Worm (Caenorhabditis elegans): ENCODE data around the gene sftb-6.

Gene sftb-6

DNA sequence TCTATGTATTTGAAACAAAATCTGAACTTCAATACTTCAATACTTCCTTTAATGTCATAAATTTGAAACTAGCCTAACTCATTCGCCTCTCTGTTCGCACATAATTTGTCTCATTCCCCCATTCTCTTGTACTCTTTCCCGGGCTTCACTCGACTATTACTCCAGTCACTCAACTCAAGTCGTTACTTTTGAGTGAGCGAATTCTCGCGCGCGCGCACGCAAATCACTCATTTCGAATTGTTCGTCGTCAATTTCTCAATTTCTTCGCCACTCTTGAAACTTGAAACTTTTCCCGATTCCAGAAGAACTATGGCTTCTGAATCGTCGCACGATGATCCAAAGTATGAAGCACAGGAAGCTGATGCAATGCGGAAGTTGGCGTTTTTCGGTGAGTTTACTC lies 6.0 kb downstream of the sftb-6 start, which contains the start of gene col-68:
Gene col-68, plus strand, starts transcription at position 301 of the 400 bp plus-strand sequence.
- TF ChIP-seq pqm-1 (tag; optimal IDR thresholded peaks at IDR 0.05) (no peak), hpl-2 (GFP tag; optimal IDR thresholded peaks at IDR 0.05) (no peak), tlp-1 (tag; optimal IDR thresholded peaks at IDR 0.05) (no peak), mab-9 (GFP tag; IDR thresholded peaks at IDR 0.05) (no peak), ceh-88 (GFP tag; IDR thresholded peaks at IDR 0.05) (no peak), elt-3 (tag; optimal IDR thresholded peaks at IDR 0.05) (no peak), lir-3 (tag; optimal IDR thresholded peaks at IDR 0.05; ENCODE audit: poor library complexity) (no peak), C16A3.4 (tag; optimal IDR thresholded peaks at IDR 0.05) (no peak), Y116A8C.19 (tag; optimal IDR thresholded peaks at IDR 0.05; ENCODE audit: borderline replicate concordance) (no peak), sox-4 (tag; optimal IDR thresholded peaks at IDR 0.05) (no peak), snpc-4 (tag; optimal IDR thresholded peaks at IDR 0.05) (no peak), nhr-85 (tag) (no peak)

ce11 chrII:105327-105882 lies 7.2 kb downstream of the sftb-6 start:
- TF ChIP-seq sptf-1 (tag; optimal IDR thresholded peaks at IDR 0.05) (no peak), efl-1 (optimal IDR thresholded peaks at IDR 0.05) (no peak), efl-1 (GFP tag; optimal IDR thresholded peaks at IDR 0.05 in 1 of 2) (peak in 1 of 2 experiments; percentile 34), snpc-4 (tag; optimal IDR thresholded peaks at IDR 0.05) (no peak), rnt-1 (tag; optimal IDR thresholded peaks at IDR 0.05) (no peak)

- TF ChIP-seq unc-98 (GFP tag; IDR thresholded peaks at IDR 0.05) (no peak), C04F5.9 (tag; optimal IDR thresholded peaks at IDR 0.05) (no peak), mdl-1 (tag; optimal IDR thresholded peaks at IDR 0.05) (no peak), ztf-4 (tag; optimal IDR thresholded peaks at IDR 0.05) (no peak), lin-15B (tag; optimal IDR thresholded peaks at IDR 0.05) (no peak), xbp-1 (tag; optimal IDR thresholded peaks at IDR 0.05) (no peak), alr-1 (tag; optimal IDR thresholded peaks at IDR 0.05; ENCODE audit: borderline replicate concordance) (no peak), egl-13 (tag; optimal IDR thresholded peaks at IDR 0.05) (no peak), ceh-63 (GFP tag; optimal IDR thresholded peaks at IDR 0.05) (no peak), irx-1 (tag; optimal IDR thresholded peaks at IDR 0.05) (no peak)
Measured at ce11 chrII:105889-106288, 7.7 kb downstream of the sftb-6 start, which contains the start of gene txt-1. txt-1 (plus strand) TSS chrII:106189.

DNA sequence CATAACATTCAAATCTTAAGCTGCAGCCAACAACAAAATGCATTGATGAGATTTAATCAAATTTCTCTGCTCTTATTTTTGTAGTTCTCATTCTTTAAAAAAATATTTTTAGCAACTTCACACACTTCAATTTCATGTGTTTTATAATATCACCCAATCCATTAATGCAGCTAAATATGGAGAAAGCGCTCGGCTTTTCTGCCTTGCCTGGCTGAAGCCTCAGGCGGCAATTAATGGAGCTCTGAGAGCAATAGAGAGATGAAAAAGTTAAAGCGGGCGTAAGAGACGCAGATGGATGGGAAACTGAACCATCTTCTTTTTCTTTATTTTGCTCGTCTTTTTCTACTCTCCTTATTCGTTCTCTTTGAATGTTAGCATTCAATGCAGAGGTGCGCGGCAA lies 9.5 kb downstream of the sftb-6 start:
- TF ChIP-seq hlh-4 (tag; optimal IDR thresholded peaks at IDR 0.05) (no peak), nhr-77 (tag; optimal IDR thresholded peaks at IDR 0.05) (no peak), ceh-63 (GFP tag; optimal IDR thresholded peaks at IDR 0.05) (no peak), zip-4 (GFP tag; optimal IDR thresholded peaks at IDR 0.05) (no peak), tbx-2 (tag; optimal IDR thresholded peaks at IDR 0.05) (no peak), lin-14 (GFP tag; optimal IDR thresholded peaks at IDR 0.05) (peak; percentile 42)

- TF ChIP-seq lin-13 (GFP tag; optimal IDR thresholded peaks at IDR 0.05) (no peak), efl-3 (GFP tag; optimal IDR thresholded peaks at IDR 0.05) (no peak), unc-98 (GFP tag; IDR thresholded peaks at IDR 0.05) (no peak), sox-4 (tag; optimal IDR thresholded peaks at IDR 0.05) (no peak), grh-1 (GFP tag; IDR thresholded peaks at IDR 0.05) (no peak), mef-2 (tag; optimal IDR thresholded peaks at IDR 0.05) (no peak), nhr-90 (tag; optimal IDR thresholded peaks at IDR 0.05; ENCODE audit: poor library complexity) (no peak), aly-2 (tag; optimal IDR thresholded peaks at IDR 0.05) (no peak)
Measured at ce11 chrII:108865-109264, 10.7 kb downstream of the sftb-6 start, which contains the start of gene C50D2.2. C50D2.2 (plus strand) TSS chrII:109165.

Measured in whole organism, L1 larva.